Fruit fly (Drosophila melanogaster) S2 (cell line): Measurements from ENCODE around the gene Cby.

Experiments
- CG8478 ChIP-seq: fragments of >200 bp; optimal IDR thresholded peaks from 2 replicates; lab custom pipeline; 2018
- CTCF ChIP-seq, 2 experiments: fragments of >200 bp; optimal IDR thresholded peaks; 2 replicates each; lab custom pipeline; 2018

dm6 chr3R:21836201-21836504 is 31.6 kb upstream of the Cby start:
- TF ChIP-seq CTCF (optimal IDR thresholded peaks at IDR 0.05; lab: Kevin White, UChicago) (no peak), CG8478 (lab: Kevin White, UChicago) (no peak)
